Fruit fly (Drosophila melanogaster): ENCODE results near the gene Nmd3.

The Nmd3 gene

dm6 chrX:2149478-2149877 is 35.0 kb downstream of the Nmd3 start, which contains the start of gene bcn92 (continued):
- TF ChIP-seq CG6813 (GFP tag; optimal IDR thresholded peaks at IDR 0.05) (no peak), lola (GFP tag; optimal IDR thresholded peaks at IDR 0.05) (peak in 1 of 3 experiments; percentile 21), CG11695 (GFP tag; IDR thresholded peaks at IDR 0.05) (no peak), phol (tag; optimal IDR thresholded peaks at IDR 0.05) (peak; percentile 5), CG10147 (GFP tag; optimal IDR thresholded peaks at IDR 0.05) (peak; percentile 29), ac (GFP tag; optimal IDR thresholded peaks at IDR 0.05) (no peak), CG16863 (GFP tag; optimal IDR thresholded peaks at IDR 0.05) (no peak), CG9932 (GFP tag; IDR thresholded peaks at IDR 0.05) (peak; percentile 84), CG18764 (GFP tag; optimal IDR thresholded peaks at IDR 0.05) (no peak), CG14860 (GFP tag; IDR thresholded peaks at IDR 0.05; ENCODE audit: partially characterized antibody) (peak; percentile 92), CG16815 (GFP tag; optimal IDR thresholded peaks at IDR 0.05) (no peak), usp (GFP tag; optimal IDR thresholded peaks at IDR 0.05) (no peak), CG12391 (tag; optimal IDR thresholded peaks at IDR 0.05) (peak; percentile 64), Sry-β (GFP tag; optimal IDR thresholded peaks at IDR 0.05) (peak; percentile 49), crc (GFP tag; optimal IDR thresholded peaks at IDR 0.05) (peak; percentile 6), CG13287 (GFP tag; IDR thresholded peaks at IDR 0.05; ENCODE audit: partially characterized antibody) (peak; percentile 96), CG18262 (tag; optimal IDR thresholded peaks at IDR 0.05) (peak; percentile 19), CG8359 (GFP tag; optimal IDR thresholded peaks at IDR 0.05; ENCODE audit: borderline replicate concordance) (no peak), Ssrp (tag; optimal IDR thresholded peaks at IDR 0.05) (peak; percentile 2), sens (GFP tag) (peak; percentile 84), wor (GFP tag; IDR thresholded peaks at IDR 0.05) (no peak), CG5245 (GFP tag; optimal IDR thresholded peaks at IDR 0.05) (no peak), pnt (GFP tag; optimal IDR thresholded peaks at IDR 0.05) (peak; percentile 14), unc-4 (GFP tag; IDR thresholded peaks at IDR 0.05; ENCODE audit: partially characterized antibody) (peak; percentile 93), Awh (GFP tag; IDR thresholded peaks at IDR 0.05) (no peak), NK7.1 (GFP tag; optimal IDR thresholded peaks at IDR 0.05) (no peak), CG16813 (GFP tag; IDR thresholded peaks at IDR 0.05; ENCODE audit: partially characterized antibody) (peak; percentile 94), CG3281 (GFP tag; optimal IDR thresholded peaks at IDR 0.05) (peak; percentile 24), hb (GFP tag; IDR thresholded peaks at IDR 0.05; ENCODE audit: partially characterized antibody) (peak; percentile 87), CG10431 (GFP tag; optimal IDR thresholded peaks at IDR 0.05) (peak; percentile 83), CG7745 (tag; optimal IDR thresholded peaks at IDR 0.05) (no peak), CG1603 (tag; optimal IDR thresholded peaks at IDR 0.05) (peak; percentile 65), CG12744 (GFP tag; optimal IDR thresholded peaks at IDR 0.05) (no peak), Doc2 (GFP tag; IDR thresholded peaks at IDR 0.05) (no peak), CG18619 (GFP tag; optimal IDR thresholded peaks at IDR 0.05) (no peak), Drgx (GFP tag; IDR thresholded peaks at IDR 0.05) (0 out of 2 replicates have a peak, but pooled peaks have one; percentile 8), CG2889 (GFP tag; IDR thresholded peaks at IDR 0.05) (no peak), CG34376 (GFP tag; optimal IDR thresholded peaks at IDR 0.05) (peak; percentile 33), toy (GFP tag; IDR thresholded peaks at IDR 0.05) (no peak), CG10543 (GFP tag; optimal IDR thresholded peaks at IDR 0.05) (peak; percentile 17), CG42726 (GFP tag; IDR thresholded peaks at IDR 0.05; ENCODE audit: partially characterized antibody) (peak; percentile 92), stwl (tag; optimal IDR thresholded peaks at IDR 0.05) (peak; percentile 34), pros (GFP tag; optimal IDR thresholded peaks at IDR 0.05) (no peak), CG1647 (GFP tag; optimal IDR thresholded peaks at IDR 0.05) (peak; percentile 26), CG1233 (GFP tag; optimal IDR thresholded peaks at IDR 0.05) (no peak), CkIIα-i1 (GFP tag; IDR thresholded peaks at IDR 0.05) (no peak), Med (GFP tag) (peak; percentile 92), az2 (GFP tag; optimal IDR thresholded peaks at IDR 0.05) (peak; percentile 32), Lhr (GFP tag; optimal IDR thresholded peaks at IDR 0.05) (no peak), ap (GFP tag; IDR thresholded peaks at IDR 0.05) (no peak)

Data from whole organism, embryonic.